Worm (Caenorhabditis elegans) whole organism, late embryonic: Measurements from ENCODE around the gene paqr-1.
A peak's percentile ranks its signal among the peaks of the same experiment; 100 is the strongest.

Experiments
- C08G9.2 ChIP-seq: sonication (generic microtip); optimal IDR thresholded peaks from 2 replicates; lab custom pipeline; 2016; ENCODE audit warnings: mild to moderate bottlenecking, missing genetic modification characterization, moderate library complexity, missing compliant biosample characterization
- F13H6.1 ChIP-seq: sonication (generic microtip); optimal IDR thresholded peaks from 2 replicates; lab custom pipeline; 2016; ENCODE audit warnings: missing genetic modification characterization, missing compliant biosample characterization
- K02D7.2 ChIP-seq: sonication (generic microtip); optimal IDR thresholded peaks from 2 replicates; lab custom pipeline; 2017; ENCODE audit warnings: mild to moderate bottlenecking, missing genetic modification characterization, missing compliant biosample characterization
- T23F11.4 ChIP-seq: fragments of 200-800 bp; sonication (Bioruptor generic); optimal IDR thresholded peaks from 2 replicates; lab custom pipeline; 2018; ENCODE audit warnings: mild to moderate bottlenecking, missing genetic modification characterization, missing compliant biosample characterization
- ahr-1 ChIP-seq: sonication (generic microtip); optimal IDR thresholded peaks from 2 replicates; lab custom pipeline; 2016; ENCODE audit warnings: missing genetic modification characterization, missing compliant biosample characterization
- ceh-18 ChIP-seq: sonication (generic microtip); optimal IDR thresholded peaks from 2 replicates; lab custom pipeline; 2016; ENCODE audit warnings: missing genetic modification characterization, missing compliant biosample characterization
- ceh-19 ChIP-seq: fragments of 200-800 bp; sonication (Bioruptor generic); optimal IDR thresholded peaks from 2 replicates; lab custom pipeline; 2018; ENCODE audit warnings: mild to moderate bottlenecking, missing genetic modification characterization, missing compliant biosample characterization
- ceh-2 ChIP-seq: sonication (generic microtip); optimal IDR thresholded peaks from 2 replicates; lab custom pipeline; 2016; ENCODE audit warnings: missing genotype, missing genetic modification characterization, missing compliant biosample characterization
- ceh-22 ChIP-seq: sonication (generic microtip); optimal IDR thresholded peaks from 2 replicates; lab custom pipeline; 2017; ENCODE audit warnings: missing biosample characterization, missing genetic modification characterization
- ceh-30 ChIP-seq: fragments of 150-350 bp; optimal IDR thresholded peaks from 2 replicates; lab custom pipeline; 2014; ENCODE audit warnings: missing biosample characterization, missing genetic modification characterization
- ceh-31 ChIP-seq: sonication (generic microtip); optimal IDR thresholded peaks from 2 replicates; lab custom pipeline; 2016; ENCODE audit warnings: missing genetic modification characterization, missing compliant biosample characterization
- ceh-34 ChIP-seq: sonication (generic microtip); optimal IDR thresholded peaks from 2 replicates; lab custom pipeline; 2016; ENCODE audit warnings: mild to moderate bottlenecking, missing genetic modification characterization, missing compliant biosample characterization
- ceh-45 ChIP-seq: fragments of 200-800 bp; sonication (Bioruptor generic); IDR thresholded peaks from 2 replicates; pipeline ENCODE4 v1.3.6; 2022; ENCODE audit warnings: missing genetic modification reagents, missing genetic modification characterization, missing compliant biosample characterization
- ceh-6 ChIP-seq: fragments of 200-800 bp; sonication (Bioruptor generic); optimal IDR thresholded peaks from 2 replicates; lab custom pipeline; 2018; ENCODE audit warnings: mild to moderate bottlenecking, missing genetic modification characterization, missing compliant biosample characterization
- ceh-9 ChIP-seq: sonication (generic microtip); optimal IDR thresholded peaks from 2 replicates; lab custom pipeline; 2016; ENCODE audit warnings: mild to moderate bottlenecking, missing genetic modification characterization, inconsistent platforms, missing compliant biosample characterization
- dmd-4 ChIP-seq: sonication (generic microtip); optimal IDR thresholded peaks from 2 replicates; lab custom pipeline; 2016; ENCODE audit warnings: borderline replicate concordance, missing genetic modification characterization, missing compliant biosample characterization
- elt-2 ChIP-seq: sonication (generic microtip); optimal IDR thresholded peaks from 2 replicates; lab custom pipeline; 2016; ENCODE audit warnings: missing genetic modification reagents, missing genetic modification characterization, missing compliant biosample characterization
- fax-1 ChIP-seq: sonication (generic microtip); optimal IDR thresholded peaks from 2 replicates; lab custom pipeline; 2016; ENCODE audit warnings: missing genotype, missing genetic modification characterization, missing compliant biosample characterization
- fkh-10 ChIP-seq: fragments of 150-350 bp; optimal IDR thresholded peaks from 2 replicates; lab custom pipeline; 2014; ENCODE audit warnings: missing biosample characterization, missing genetic modification reagents, missing genetic modification characterization
- fkh-6 ChIP-seq: sonication (generic microtip); optimal IDR thresholded peaks from 2 replicates; lab custom pipeline; 2016; ENCODE audit warnings: missing genetic modification characterization, missing compliant biosample characterization
- gmeb-2 ChIP-seq: sonication (generic microtip); optimal IDR thresholded peaks from 2 replicates; lab custom pipeline; 2016; ENCODE audit warnings: missing genetic modification characterization, inconsistent platforms, missing compliant biosample characterization
- hlh-15 ChIP-seq: sonication (generic microtip); optimal IDR thresholded peaks from 2 replicates; lab custom pipeline; 2016; ENCODE audit warnings: missing genetic modification characterization, missing compliant biosample characterization
- hlh-6 ChIP-seq: sonication (generic microtip); optimal IDR thresholded peaks from 2 replicates; lab custom pipeline; 2016; ENCODE audit warnings: missing genotype, missing genetic modification characterization, missing compliant biosample characterization
- hlh-8 ChIP-seq: sonication (generic microtip); optimal IDR thresholded peaks from 2 replicates; lab custom pipeline; 2016; ENCODE audit warnings: missing genotype, missing genetic modification characterization, missing compliant biosample characterization
- lim-6 ChIP-seq: sonication (generic microtip); optimal IDR thresholded peaks from 2 replicates; lab custom pipeline; 2016; ENCODE audit warnings: missing genetic modification characterization, missing compliant biosample characterization
- mec-3 ChIP-seq: sonication (generic microtip); optimal IDR thresholded peaks from 2 replicates; lab custom pipeline; 2016; ENCODE audit warnings: borderline replicate concordance, missing genetic modification characterization, missing compliant biosample characterization
- nhr-232 ChIP-seq: sonication (generic microtip); optimal IDR thresholded peaks from 2 replicates; lab custom pipeline; 2016; ENCODE audit warnings: missing genetic modification characterization, missing compliant biosample characterization
- npax-4 ChIP-seq: sonication (generic microtip); optimal IDR thresholded peaks from 2 replicates; lab custom pipeline; 2016; ENCODE audit warnings: missing genetic modification characterization, missing compliant biosample characterization
- pat-9 ChIP-seq: fragments of 200-800 bp; sonication (Bioruptor generic); optimal IDR thresholded peaks from 2 replicates; lab custom pipeline; 2018; ENCODE audit warnings: mild to moderate bottlenecking, missing genetic modification characterization, moderate library complexity, missing compliant biosample characterization
- pax-1 ChIP-seq: fragments of 150-350 bp; optimal IDR thresholded peaks from 2 replicates; lab custom pipeline; 2014; ENCODE audit warnings: missing biosample characterization, missing genetic modification characterization
- pha-4 ChIP-seq: fragments of 150-350 bp; optimal IDR thresholded peaks from 2 replicates; lab custom pipeline; 2018; ENCODE audit warnings: missing biosample characterization, missing genetic modification reagents, missing genetic modification characterization
- pqm-1 ChIP-seq: sonication (generic microtip); optimal IDR thresholded peaks from 2 replicates; lab custom pipeline; 2016; ENCODE audit warnings: missing genetic modification characterization, missing compliant biosample characterization
- rnt-1 ChIP-seq: sonication (generic microtip); optimal IDR thresholded peaks from 2 replicates; lab custom pipeline; 2016; ENCODE audit warnings: missing genetic modification characterization, missing compliant biosample characterization
- sdc-2 ChIP-seq: sonication (generic microtip); optimal IDR thresholded peaks from 2 replicates; lab custom pipeline; 2016; ENCODE audit warnings: missing genotype, missing genetic modification characterization, missing compliant biosample characterization
- tbx-2 ChIP-seq: sonication (generic microtip); optimal IDR thresholded peaks from 2 replicates; lab custom pipeline; 2016; ENCODE audit warnings: missing genetic modification characterization, missing compliant biosample characterization
- ttx-3 ChIP-seq: sonication (generic microtip); optimal IDR thresholded peaks from 2 replicates; lab custom pipeline; 2016; ENCODE audit warnings: missing genetic modification reagents, missing genetic modification characterization, missing compliant biosample characterization
- unc-3 ChIP-seq, 2 experiments: fragments of 200-800 bp in 1 of 2; sonication (Bioruptor generic) in 1 of 2; sonication (generic microtip) in 1 of 2; conservative IDR thresholded peaks in 1 of 2; optimal IDR thresholded peaks in 1 of 2; 2 replicates each; pipeline versions ENCODE4 v1.3.6 to Lab custom; 2016 to 2022; ENCODE audit warnings: missing compliant biosample characterization in 2 of 2, missing genetic modification characterization in 2 of 2, missing genetic modification reagents in 1 of 2
- unc-42 ChIP-seq: sonication (generic microtip); optimal IDR thresholded peaks from 2 replicates; lab custom pipeline; 2016; ENCODE audit warnings: missing genotype, missing genetic modification characterization, missing compliant biosample characterization
- unc-86 ChIP-seq: sonication (generic microtip); optimal IDR thresholded peaks from 2 replicates; lab custom pipeline; 2016; ENCODE audit warnings: missing genetic modification characterization, missing compliant biosample characterization
- ztf-16 ChIP-seq: sonication (generic microtip); optimal IDR thresholded peaks from 2 replicates; lab custom pipeline; 2017; ENCODE audit warnings: missing genetic modification characterization, missing compliant biosample characterization

The paqr-1 gene

ce11 chrIV:6541435-6541834 is 13.8 kb downstream of the paqr-1 start, which contains the start of gene C01G5.25:
Gene C01G5.25 (plus strand): TSS chrIV:6541684.
- TF ChIP-seq ceh-31 (tag; lab: Kevin White, UChicago), result peak; percentile 17
- TF ChIP-seq hlh-6 (tag; lab: Kevin White, UChicago), result no peak

ce11 chrIV:6535908-6536307 is 19.3 kb downstream of the paqr-1 start, which contains the start of gene C01G5.3:
Gene C01G5.3 (plus strand): TSS chrIV:6536208.
- TF ChIP-seq ceh-19 (no peak), tbx-2 (no peak), ceh-6 (GFP tag; lab: Kevin White, UChicago) (no peak)
- TF ChIP-seq, all 69 proteins: peak for 0

ce11 chrIV:6531450-6531849 is 23.8 kb downstream of the paqr-1 start, which contains the start of gene C01G5.4:
Gene C01G5.4 (plus strand): TSS chrIV:6531750.
- no peak for TF ChIP-seq ceh-9
- TF ChIP-seq K02D7.2 (tag; lab: Kevin White, UChicago), result no peak
- TF ChIP-seq hlh-6 (tag; lab: Kevin White, UChicago), result no peak
- no peak for TF ChIP-seq fax-1 (tag; lab: Kevin White, UChicago)
- no peak for TF ChIP-seq ceh-30 (tag; lab: Kevin White, UChicago)
- no peak for TF ChIP-seq ceh-18 (tag; lab: Kevin White, UChicago)
- TF ChIP-seq lim-6 (tag; lab: Kevin White, UChicago), result no peak
- TF ChIP-seq ceh-31 (tag; lab: Kevin White, UChicago), result no peak
- TF ChIP-seq tbx-2, result no peak
- no peak for TF ChIP-seq elt-2 (tag; lab: Kevin White, UChicago)
- TF ChIP-seq pat-9, result no peak

- no peak for TF ChIP-seq pax-1 (tag; lab: Kevin White, UChicago)
- no peak for TF ChIP-seq hlh-15 (tag; lab: Kevin White, UChicago)
- TF ChIP-seq npax-4, result no peak
- no peak for TF ChIP-seq hlh-8
- no peak for TF ChIP-seq elt-2 (tag; lab: Kevin White, UChicago)
- no peak for TF ChIP-seq pha-4 (tag; lab: Kevin White, UChicago)
- no peak for TF ChIP-seq ztf-16
- TF ChIP-seq fkh-10 (GFP tag; lab: Kevin White, UChicago), result no peak
- TF ChIP-seq gmeb-2 (tag; lab: Kevin White, UChicago), result no peak
- no peak for TF ChIP-seq ttx-3
- no peak for TF ChIP-seq hlh-6 (tag; lab: Kevin White, UChicago)
- TF ChIP-seq C08G9.2 (tag; lab: Kevin White, UChicago), result no peak
- no peak for TF ChIP-seq ceh-22
- TF ChIP-seq mec-3 (tag; lab: Kevin White, UChicago), result no peak
- TF ChIP-seq rnt-1 (tag; lab: Kevin White, UChicago), result no peak
- no peak for TF ChIP-seq unc-86
Measured at ce11 chrIV:6529832-6530231, 25.4 kb downstream of the paqr-1 start.

ce11 chrIV:6528202-6528601 is 27.0 kb downstream of the paqr-1 start:
- TF ChIP-seq unc-42 (tag; lab: Kevin White, UChicago) (no peak), elt-2 (tag; lab: Kevin White, UChicago) (no peak), dmd-4 (tag; lab: Kevin White, UChicago) (no peak), ceh-45 (GFP tag; lab: Robert Waterston, UW) (no peak), hlh-8 (no peak), C08G9.2 (tag; lab: Kevin White, UChicago) (no peak), F13H6.1 (tag; lab: Kevin White, UChicago) (no peak), nhr-232 (no peak)

ce11 chrIV:6526522-6526921 is 28.7 kb downstream of the paqr-1 start:
- no peak for TF ChIP-seq ceh-2
- no peak for TF ChIP-seq nhr-232
- no peak for TF ChIP-seq ceh-9
- no peak for TF ChIP-seq sdc-2 (tag; lab: Kevin White, UChicago)
- no peak for TF ChIP-seq ceh-34 (tag; lab: Kevin White, UChicago)
- TF ChIP-seq fkh-6 (tag; lab: Kevin White, UChicago), result no peak
- no peak for TF ChIP-seq T23F11.4 (GFP tag; lab: Kevin White, UChicago)
- no peak for TF ChIP-seq fkh-10 (GFP tag; lab: Kevin White, UChicago)
- no peak for TF ChIP-seq ahr-1
- no peak for TF ChIP-seq unc-3 (GFP tag; conservative IDR thresholded peaks at IDR 0.05; lab: Robert Waterston, UW)
- TF ChIP-seq unc-3 (tag; optimal IDR thresholded peaks at IDR 0.05; lab: Kevin White, UChicago), result no peak
- TF ChIP-seq ceh-30 (tag; lab: Kevin White, UChicago), result no peak
- no peak for TF ChIP-seq ceh-22
- no peak for TF ChIP-seq ttx-3
- no peak for TF ChIP-seq pqm-1 (tag; lab: Kevin White, UChicago)
